Worm (Caenorhabditis elegans) whole organism, mixed stage, embryonic: ENCODE measurements around the gene fbxb-15.
"Not testable (repeated sequence)": the region's sequence is repeated elsewhere in the genome, so short reads cannot be mapped to it uniquely, and the experiment has no call there.

ENCODE experiments used
- M03D4.4 ChIP-seq: sonication (generic microtip); optimal IDR thresholded peaks from 2 replicates; lab custom pipeline; 2017; ENCODE audit warnings: mild to moderate bottlenecking, missing genetic modification characterization, missing compliant biosample characterization
- bed-3 ChIP-seq: fragments of 200-800 bp; sonication (Bioruptor generic); optimal IDR thresholded peaks from 3 replicates; lab custom pipeline; 2018; ENCODE audit warnings: mild to moderate bottlenecking, missing genetic modification characterization, moderate library complexity, missing compliant biosample characterization
- blmp-1 ChIP-seq: fragments of 150-350 bp; optimal IDR thresholded peaks from 2 replicates; lab custom pipeline; 2014; ENCODE audit warnings: missing biosample characterization, missing genetic modification characterization
- ceh-39 ChIP-seq: fragments of 150-350 bp; optimal IDR thresholded peaks from 2 replicates; lab custom pipeline; 2014; ENCODE audit warnings: missing biosample characterization, missing genetic modification characterization
- ceh-43 ChIP-seq: fragments of 200-800 bp; sonication (Bioruptor generic); optimal IDR thresholded peaks from 2 replicates; lab custom pipeline; 2018; ENCODE audit warnings: mild to moderate bottlenecking, missing genetic modification characterization, moderate library complexity, missing compliant biosample characterization
- ces-1 ChIP-seq: fragments of 150-350 bp; optimal IDR thresholded peaks from 2 replicates; lab custom pipeline; 2014; ENCODE audit warnings: missing biosample characterization, missing genetic modification reagents, missing genetic modification characterization
- elt-3 ChIP-seq: fragments of 150-350 bp; optimal IDR thresholded peaks from 2 replicates; lab custom pipeline; 2014; ENCODE audit warnings: missing biosample characterization, missing genetic modification characterization
- flh-1 ChIP-seq: fragments of 200-800 bp; sonication (Bioruptor generic); optimal IDR thresholded peaks from 2 replicates; lab custom pipeline; 2018; ENCODE audit warnings: mild to moderate bottlenecking, missing genetic modification characterization, moderate library complexity, missing compliant biosample characterization
- ham-2 ChIP-seq: fragments of 200-800 bp; sonication (Bioruptor generic); optimal IDR thresholded peaks from 2 replicates; lab custom pipeline; 2018; ENCODE audit warnings: mild to moderate bottlenecking, missing genetic modification characterization, missing compliant biosample characterization
- hlh-1 ChIP-seq: fragments of 150-350 bp; optimal IDR thresholded peaks from 2 replicates; lab custom pipeline; 2014; ENCODE audit warnings: missing biosample characterization, missing genetic modification reagents, missing genetic modification characterization
- lin-13 ChIP-seq: fragments of 150-350 bp; optimal IDR thresholded peaks from 2 replicates; lab custom pipeline; 2014; ENCODE audit warnings: missing biosample characterization, missing genetic modification characterization
- lsy-2 ChIP-seq: fragments of 150-350 bp; optimal IDR thresholded peaks from 2 replicates; lab custom pipeline; 2014; ENCODE audit warnings: missing biosample characterization, missing genetic modification characterization
- mab-5 ChIP-seq: fragments of 150-350 bp; optimal IDR thresholded peaks from 2 replicates; lab custom pipeline; 2014; ENCODE audit warnings: missing biosample characterization, missing genetic modification characterization
- mep-1 ChIP-seq: fragments of 150-350 bp; optimal IDR thresholded peaks from 2 replicates; lab custom pipeline; 2017; ENCODE audit warnings: missing biosample characterization, missing genetic modification reagents, missing genetic modification characterization, inconsistent platforms
- nhr-28 ChIP-seq: fragments of 150-350 bp; optimal IDR thresholded peaks from 2 replicates; lab custom pipeline; 2014; ENCODE audit warnings: missing biosample characterization, missing genetic modification characterization
- snpc-4 ChIP-seq: fragments of 150-350 bp; optimal IDR thresholded peaks from 2 replicates; lab custom pipeline; 2014; ENCODE audit warnings: missing biosample characterization, missing genetic modification characterization
- sptf-1 ChIP-seq: sonication (generic microtip); optimal IDR thresholded peaks from 2 replicates; lab custom pipeline; 2017; ENCODE audit warnings: mild to moderate bottlenecking, missing genetic modification characterization, moderate library complexity, missing compliant biosample characterization
- tbx-8 ChIP-seq: fragments of 200-800 bp; sonication (Bioruptor generic); optimal IDR thresholded peaks from 2 replicates; lab custom pipeline; 2018; ENCODE audit warnings: mild to moderate bottlenecking, missing genetic modification characterization, moderate library complexity, missing compliant biosample characterization
- unc-39 ChIP-seq: fragments of 150-350 bp; optimal IDR thresholded peaks from 2 replicates; lab custom pipeline; 2014; ENCODE audit warnings: missing biosample characterization, missing genetic modification characterization
- unc-62 ChIP-seq: fragments of 150-350 bp; optimal IDR thresholded peaks from 2 replicates; lab custom pipeline; 2014; ENCODE audit warnings: missing biosample characterization, missing genetic modification reagents, missing genetic modification characterization
- zip-8 ChIP-seq: fragments of 150-350 bp; optimal IDR thresholded peaks from 2 replicates; lab custom pipeline; 2014; ENCODE audit warnings: missing biosample characterization, missing genetic modification characterization
- ztf-11 ChIP-seq: fragments of 150-350 bp; optimal IDR thresholded peaks from 2 replicates; lab custom pipeline; 2014; ENCODE audit warnings: missing biosample characterization, missing genetic modification characterization

fbxb-15 gene

DNA sequence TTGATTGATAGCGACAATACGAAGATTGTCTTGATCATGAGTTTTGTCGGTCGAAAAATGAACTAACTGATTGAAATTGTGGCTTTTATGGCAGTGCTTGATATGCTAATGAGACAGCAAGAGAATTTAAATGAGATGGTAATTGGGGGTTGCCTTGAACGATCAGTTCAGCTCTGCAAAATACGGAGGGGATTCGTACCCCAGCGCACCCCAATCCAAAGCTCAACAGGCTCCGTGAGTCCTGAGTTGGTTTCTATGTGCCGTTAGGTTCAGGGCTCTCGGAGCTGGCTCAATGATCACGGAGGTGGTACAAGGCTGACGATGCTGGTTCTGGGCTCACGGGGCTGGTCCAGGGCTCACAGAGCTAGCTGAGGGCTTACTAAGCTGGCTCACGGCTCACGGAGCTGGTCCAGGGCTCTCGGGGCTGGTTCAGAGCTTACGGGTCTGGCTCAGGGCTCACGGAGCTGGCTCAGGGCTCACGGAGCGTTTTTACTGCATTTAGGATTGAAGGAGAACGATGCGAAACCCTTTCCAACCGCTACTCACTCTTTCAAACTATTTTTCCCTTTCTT lies 8.4 kb downstream of the fbxb-15 start, which contains the start of gene ZC204.6:
Gene ZC204.6, minus strand, starts transcription at position 51 of the 572 bp plus-strand sequence.
- TF ChIP-seq mab-5 (tag; lab: Kevin White, UChicago) = no peak
- no peak for TF ChIP-seq ham-2
- no peak for TF ChIP-seq ces-1 (GFP tag; lab: Kevin White, UChicago)
- no peak for TF ChIP-seq nhr-28 (tag; lab: Kevin White, UChicago)
- TF ChIP-seq unc-62 (GFP tag; lab: Kevin White, UChicago) = no peak
- no peak for TF ChIP-seq bed-3 (GFP tag; lab: Kevin White, UChicago)
- no peak for TF ChIP-seq snpc-4 (tag; lab: Kevin White, UChicago)

DNA sequence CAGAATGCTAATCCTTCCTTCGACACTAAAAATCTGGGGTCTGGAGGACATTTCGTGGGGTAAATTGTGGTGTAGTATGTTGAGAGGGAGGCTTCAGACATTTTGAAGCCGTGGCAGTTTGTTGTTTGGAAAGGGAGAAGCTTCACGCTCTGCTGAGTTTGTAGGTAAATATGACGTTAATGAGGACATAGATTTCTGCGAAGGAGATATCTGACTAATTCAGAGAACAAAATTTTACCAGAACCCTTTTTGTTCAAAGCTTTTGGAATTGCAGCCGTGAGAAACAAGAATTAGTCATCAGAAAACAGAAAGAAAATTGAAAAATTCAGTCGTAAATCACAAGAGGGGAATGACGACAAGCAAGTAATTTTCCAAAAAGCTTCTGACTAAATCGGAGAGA lies 12.8 kb downstream of the fbxb-15 start, which contains the start of gene srh-72:
Gene srh-72, minus strand, starts transcription at position 101 of the 400 bp plus-strand sequence.
- TF ChIP-seq unc-62 (GFP tag; lab: Kevin White, UChicago) (no peak), ceh-39 (tag; lab: Kevin White, UChicago) (no peak), ceh-43 (GFP tag; lab: Kevin White, UChicago) (no peak), hlh-1 (tag; lab: Kevin White, UChicago) (no peak), mab-5 (tag; lab: Kevin White, UChicago) (no peak), unc-39 (tag; lab: Kevin White, UChicago) (no peak)
- TF ChIP-seq, all 35 proteins: peak for 0

- not testable (repeated sequence) for TF ChIP-seq ces-1 (GFP tag; lab: Kevin White, UChicago); elt-3 (tag; lab: Kevin White, UChicago); ceh-43 (GFP tag; lab: Kevin White, UChicago)
These were observed 16.9 kb downstream of the fbxb-15 start, which contains the start of gene srg-20 for ce11 chrII:1636392-1636791. srg-20 (plus strand) TSS chrII:1636692.

DNA sequence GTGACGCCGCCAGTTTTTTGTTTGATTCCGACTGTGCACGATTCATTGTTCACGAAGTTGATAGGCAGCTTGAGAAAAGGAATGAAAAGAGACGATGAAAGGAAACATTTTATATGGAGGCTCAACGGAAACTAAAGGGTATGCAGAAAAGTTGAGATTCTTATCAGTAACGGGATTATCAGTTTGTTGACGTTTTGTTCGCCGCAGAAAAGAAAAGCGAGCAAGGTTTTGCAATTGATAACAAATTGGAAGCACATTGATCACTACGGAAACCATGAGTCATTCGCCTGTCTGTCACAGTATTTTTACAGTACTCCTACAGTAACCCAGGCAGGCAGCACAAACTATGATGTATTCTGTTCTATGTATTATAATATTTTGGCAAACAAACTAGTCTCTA lies 17.3 kb downstream of the fbxb-15 start:
- no peak for TF ChIP-seq M03D4.4 (tag; lab: Kevin White, UChicago)
- no peak for TF ChIP-seq flh-1 (GFP tag; lab: Kevin White, UChicago)
- no peak for TF ChIP-seq mep-1 (tag; lab: Kevin White, UChicago)
- TF ChIP-seq unc-62 (GFP tag; lab: Kevin White, UChicago) = no peak
- no peak for TF ChIP-seq sptf-1 (tag; lab: Kevin White, UChicago)
- no peak for TF ChIP-seq unc-39 (tag; lab: Kevin White, UChicago)

ce11 chrII:1633490-1633889 lies 19.8 kb downstream of the fbxb-15 start, which contains the start of gene C08E3.1:
C08E3.1 (plus strand) TSS chrII:1633790.
- not testable (repeated sequence) for TF ChIP-seq zip-8; tbx-8; lin-13 (tag; lab: Kevin White, UChicago)

DNA sequence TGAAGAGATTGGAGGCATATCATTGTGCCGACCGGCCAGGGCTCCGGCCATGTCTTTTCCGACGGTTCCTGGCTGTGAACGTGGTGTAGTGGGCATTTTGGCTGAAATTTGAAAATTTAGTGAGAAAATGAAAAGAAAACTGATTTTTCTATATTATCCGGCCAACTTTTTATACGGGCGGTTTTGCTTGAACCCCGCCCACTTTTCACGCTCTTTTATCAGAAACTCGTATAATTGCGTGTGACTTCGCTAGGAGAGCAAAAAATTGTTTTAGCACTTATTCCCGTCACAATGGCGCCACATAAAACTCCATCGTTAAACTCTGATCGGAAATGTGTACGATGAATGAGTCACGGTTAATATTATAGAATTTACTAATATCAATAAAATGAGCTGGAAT lies 21.1 kb downstream of the fbxb-15 start, which contains the start of gene C08E3.13:
Gene C08E3.13, minus strand, starts transcription at position 101 of the 400 bp plus-strand sequence.
- TF ChIP-seq lsy-2; ceh-39 (tag; lab: Kevin White, UChicago); tbx-8: not testable (repeated sequence)

ce11 chrII:1627783-1628182 lies 25.5 kb downstream of the fbxb-15 start, which contains the start of gene C08E3.15:
C08E3.15 (minus strand) TSS chrII:1627883.
- TF ChIP-seq snpc-4, blmp-1, M03D4.4 (tag; lab: Kevin White, UChicago): not testable (repeated sequence)
- TF ChIP-seq, all 35 proteins: peak for 0; not testable (repeated sequence) for 35

- TF ChIP-seq blmp-1 (tag; lab: Kevin White, UChicago) (no peak), ztf-11 (tag; lab: Kevin White, UChicago) (no peak), flh-1 (GFP tag; lab: Kevin White, UChicago) (no peak)
- TF ChIP-seq, all 35 proteins: peak for 0
These were observed 27.6 kb downstream of the fbxb-15 start, which contains the start of gene C08E3.14 for ce11 chrII:1625666-1626065. C08E3.14 (plus strand) TSS chrII:1625966.
